Fruit fly (Drosophila melanogaster) whole organism, embryonic: ENCODE results near the gene CG17650.

ENCODE experiments used
- CG12104 ChIP-seq: fragments of 200-800 bp; sonication (Bioruptor generic); optimal IDR thresholded peaks from 3 replicates; lab custom pipeline; 2016; ENCODE audit warnings: missing biosample characterization, missing genetic modification characterization
- CG12659 ChIP-seq: fragments of 200-800 bp; sonication (Bioruptor generic); optimal IDR thresholded peaks from 3 replicates; lab custom pipeline; 2017; ENCODE audit warnings: mild to moderate bottlenecking, missing biosample characterization, missing genetic modification reagents, missing genetic modification characterization
- CG16815 ChIP-seq: fragments of 200-800 bp; sonication (Bioruptor generic); optimal IDR thresholded peaks from 3 replicates; lab custom pipeline; 2017; ENCODE audit warnings: missing biosample characterization, mild to moderate bottlenecking, missing genetic modification characterization
- CG1832 ChIP-seq: fragments of 200-800 bp; sonication (Bioruptor generic); optimal IDR thresholded peaks from 2 replicates; lab custom pipeline; 2017; ENCODE audit warnings: missing biosample characterization, mild to moderate bottlenecking, missing genetic modification characterization, inconsistent platforms
- CG2116 ChIP-seq: fragments of 200-800 bp; sonication (Bioruptor generic); optimal IDR thresholded peaks from 3 replicates; lab custom pipeline; 2018; ENCODE audit warnings: missing biosample characterization, mild to moderate bottlenecking, missing genetic modification characterization
- Mrtf ChIP-seq: fragments of 200-800 bp; sonication (Bioruptor generic); IDR thresholded peaks from 3 replicates; pipeline ENCODE4 v1.3.6; 2022; ENCODE audit warnings: missing biosample characterization, missing genetic modification characterization
- Ssrp ChIP-seq: fragments of 200-800 bp; sonication (Bioruptor generic); optimal IDR thresholded peaks from 2 replicates; lab custom pipeline; 2018; ENCODE audit warnings: missing biosample characterization, mild to moderate bottlenecking, missing genetic modification characterization, moderate library complexity
- hb ChIP-seq: fragments of 200-800 bp; sonication (Bioruptor generic); IDR thresholded peaks from 3 replicates; pipeline ENCODE4 v1.3.6; 2022; ENCODE audit warnings: missing biosample characterization, missing genetic modification characterization; ENCODE audit not compliant: partially characterized antibody
- nerfin-2 ChIP-seq: fragments of 200-800 bp; sonication (Bioruptor generic); IDR thresholded peaks from 2 replicates; pipeline ENCODE4 v1.3.6; 2022; ENCODE audit warnings: missing biosample characterization, missing genetic modification characterization; ENCODE audit not compliant: partially characterized antibody
- ro ChIP-seq: fragments of 200-800 bp; sonication (Bioruptor generic); IDR thresholded peaks from 2 replicates; pipeline ENCODE4 v1.3.6; 2022; ENCODE audit warnings: missing biosample characterization, missing genetic modification characterization
- seq ChIP-seq: fragments of 200-800 bp; sonication (Bioruptor generic); IDR thresholded peaks from 2 replicates; pipeline ENCODE4 v1.3.6; 2022; ENCODE audit warnings: missing biosample characterization, missing genetic modification characterization
- twi ChIP-seq: fragments of 200-800 bp; optimal IDR thresholded peaks from 2 replicates; lab custom pipeline; 2019; ENCODE audit warnings: missing biosample characterization, mild to moderate bottlenecking, missing genetic modification characterization, moderate library complexity

- TF ChIP-seq CG12659 (GFP tag; lab: Kevin White, UChicago), result no peak
- no peak for TF ChIP-seq twi (tag; lab: Kevin White, UChicago)
- TF ChIP-seq ro (GFP tag; lab: Robert Waterston, UW), result no peak
- no peak for TF ChIP-seq hb (GFP tag; lab: Robert Waterston, UW)
- TF ChIP-seq nerfin-2 (GFP tag; lab: Robert Waterston, UW), result no peak
- TF ChIP-seq Mrtf, result no peak
- TF ChIP-seq Ssrp (tag; lab: Kevin White, UChicago), result no peak
- TF ChIP-seq CG16815 (GFP tag; lab: Kevin White, UChicago), result no peak
- TF ChIP-seq seq (GFP tag; lab: Robert Waterston, UW), result no peak
- TF ChIP-seq CG2116 (GFP tag; lab: Kevin White, UChicago), result no peak
- no peak for TF ChIP-seq CG1832
- TF ChIP-seq CG12104, result no peak
Observed at dm6 chr2L:1743800-1744199, 15.1 kb downstream of the CG17650 start.
